Worm (Caenorhabditis elegans) whole organism, L2 larva: ENCODE results near the gene F58B4.2.
A peak's percentile ranks its signal among the peaks of the same experiment; 100 is the strongest.

Experiments
- aly-2 ChIP-seq: fragments of 150-350 bp; optimal IDR thresholded peaks from 2 replicates; lab custom pipeline; 2014; ENCODE audit warnings: missing biosample characterization, missing genetic modification characterization
- crh-2 ChIP-seq: sonication (generic microtip); optimal IDR thresholded peaks from 2 replicates; lab custom pipeline; 2017; ENCODE audit warnings: missing biosample characterization, missing genetic modification characterization
- lsy-2 ChIP-seq, 2 experiments: fragments of 150-350 bp in 1 of 2; sonication (generic microtip) in 1 of 2; optimal IDR thresholded peaks; 2 replicates each; lab custom pipeline; 2014 to 2017; ENCODE audit warnings: missing biosample characterization in 2 of 2, missing genetic modification characterization in 2 of 2
- nhr-129 ChIP-seq: fragments of 150-350 bp; optimal IDR thresholded peaks from 2 replicates; lab custom pipeline; 2014; ENCODE audit warnings: missing biosample characterization, missing genetic modification characterization
- unc-62 ChIP-seq: fragments of 150-350 bp; optimal IDR thresholded peaks from 2 replicates; lab custom pipeline; 2014; ENCODE audit warnings: missing biosample characterization, missing genetic modification reagents, missing genetic modification characterization
- zag-1 ChIP-seq: fragments of 150-350 bp; optimal IDR thresholded peaks from 2 replicates; lab custom pipeline; 2014; ENCODE audit warnings: missing biosample characterization, missing genetic modification characterization

DNA sequence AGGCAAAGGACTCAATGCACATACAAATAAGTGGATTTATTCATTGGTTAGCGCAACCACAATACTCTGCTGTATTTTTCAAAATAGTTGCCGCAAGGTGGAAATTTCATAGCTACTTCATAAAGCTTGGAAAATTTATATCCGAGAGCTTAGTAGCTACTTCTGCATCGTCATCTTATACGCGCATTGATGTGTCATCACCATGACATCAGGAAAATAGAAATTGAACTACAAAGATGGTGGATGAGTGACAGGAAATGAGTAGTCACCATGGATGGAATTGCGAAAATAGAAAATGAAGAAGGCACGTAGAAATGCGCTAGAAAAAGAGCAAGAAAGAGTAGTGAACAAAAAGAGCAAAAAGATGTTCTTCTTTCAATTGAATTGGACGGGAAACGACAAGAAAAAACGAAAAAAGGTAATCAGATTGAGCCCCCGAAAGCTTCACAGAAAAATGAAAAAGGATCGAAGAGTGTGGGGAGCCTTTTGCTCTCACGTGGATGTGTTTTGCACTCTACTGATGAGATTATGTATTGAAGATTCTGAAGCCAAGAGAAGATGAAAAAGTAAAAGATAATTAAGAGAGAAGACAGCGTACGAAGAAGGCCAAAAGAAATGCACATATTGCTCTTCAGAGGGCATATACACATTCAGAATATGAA, 43.2 kb downstream of the F58B4.2 start:
- TF ChIP-seq crh-2 (tag; lab: Kevin White, UChicago) (no peak), unc-62 (GFP tag; lab: Kevin White, UChicago) (no peak), zag-1 (tag; lab: Kevin White, UChicago) (peak; percentile 10), lsy-2 (tag; optimal IDR thresholded peaks at IDR 0.05; lab: Kevin White, UChicago) (peak in 1 of 2 experiments; percentile 7), aly-2 (no peak), nhr-129 (tag; lab: Kevin White, UChicago) (no peak)
